Worm (Caenorhabditis elegans) whole organism, young adult: ENCODE results near the gene mrpl-48.

Source experiments
- B0035.1 ChIP-seq: sonication (generic microtip); optimal IDR thresholded peaks from 2 replicates; lab custom pipeline; 2016; ENCODE audit warnings: missing genetic modification characterization, mild to moderate bottlenecking, missing compliant biosample characterization, missing genotype, missing genetic modification reagents
- B0261.1 ChIP-seq: sonication (generic microtip); optimal IDR thresholded peaks from 2 replicates; lab custom pipeline; 2016; ENCODE audit warnings: mild to moderate bottlenecking, missing genetic modification characterization, moderate library complexity, missing compliant biosample characterization
- B0336.3 ChIP-seq: fragments of 200-800 bp; sonication (Bioruptor generic); IDR thresholded peaks from 2 replicates; pipeline ENCODE4 v1.3.6; 2022; ENCODE audit warnings: missing genetic modification characterization, missing compliant biosample characterization
- F52B5.7 ChIP-seq: sonication (generic microtip); optimal IDR thresholded peaks from 2 replicates; lab custom pipeline; 2016; ENCODE audit warnings: mild to moderate bottlenecking, missing genetic modification characterization, missing compliant biosample characterization
- Y53F4B.3 ChIP-seq: fragments of 200-800 bp; sonication (Bioruptor generic); IDR thresholded peaks from 2 replicates; pipeline ENCODE4 v1.3.6; 2022; ENCODE audit warnings: missing genetic modification reagents, missing genetic modification characterization, missing compliant biosample characterization
- Y67H2A.10 ChIP-seq: fragments of 200-800 bp; sonication (Bioruptor generic); conservative IDR thresholded peaks from 2 replicates; pipeline ENCODE4 v1.3.6; 2022; ENCODE audit warnings: missing genetic modification reagents, missing genetic modification characterization, missing compliant biosample characterization
- ccch-3 ChIP-seq: fragments of 200-800 bp; sonication (Bioruptor generic); optimal IDR thresholded peaks from 2 replicates; lab custom pipeline; 2018; ENCODE audit warnings: mild to moderate bottlenecking, missing genetic modification characterization, missing compliant biosample characterization
- dpl-1 ChIP-seq: fragments of 150-350 bp; optimal IDR thresholded peaks from 2 replicates; lab custom pipeline; 2014; ENCODE audit warnings: missing biosample characterization, missing genetic modification reagents, missing genetic modification characterization
- gei-17 ChIP-seq: fragments of 200-800 bp; sonication (Bioruptor generic); optimal IDR thresholded peaks from 2 replicates; lab custom pipeline; 2018; ENCODE audit warnings: mild to moderate bottlenecking, missing genetic modification characterization, missing compliant biosample characterization
- nhr-27 ChIP-seq: fragments of 200-800 bp; sonication (Bioruptor generic); optimal IDR thresholded peaks from 2 replicates; lab custom pipeline; 2018; ENCODE audit warnings: mild to moderate bottlenecking, missing genetic modification characterization, moderate library complexity, missing compliant biosample characterization
- nhr-90 ChIP-seq: sonication (generic microtip); optimal IDR thresholded peaks from 2 replicates; lab custom pipeline; 2016; ENCODE audit warnings: missing genotype, mild to moderate bottlenecking, missing genetic modification characterization, missing compliant biosample characterization
- somi-1 ChIP-seq: fragments of 200-800 bp; sonication (Bioruptor generic); optimal IDR thresholded peaks from 2 replicates; lab custom pipeline; 2018; ENCODE audit warnings: mild to moderate bottlenecking, missing genetic modification characterization, missing compliant biosample characterization

- TF ChIP-seq nhr-90 (tag; lab: Kevin White, UChicago) (no peak), gei-17 (GFP tag; lab: Kevin White, UChicago) (no peak), B0035.1 (no peak), Y53F4B.3 (GFP tag; lab: Robert Waterston, UW) (no peak), Y67H2A.10 (no peak), B0336.3 (GFP tag; lab: Robert Waterston, UW) (peak; percentile 53; the same call in 1 of the 2 replicates), ccch-3 (GFP tag; lab: Kevin White, UChicago) (no peak), F52B5.7 (tag; lab: Kevin White, UChicago) (no peak), B0261.1 (tag; lab: Kevin White, UChicago) (no peak), nhr-27 (no peak), somi-1 (GFP tag; lab: Kevin White, UChicago) (no peak), dpl-1 (no peak)
Measured at ce11 chrV:5593406-5593805, at the start of gene mrpl-48.
